Fruit fly (Drosophila melanogaster) whole organism, embryonic: ENCODE results near the gene drm.
A peak's percentile ranks its signal among the peaks of the same experiment; 100 is the strongest.

Experiments used
- Abd-B ChIP-seq: fragments of 200-800 bp; sonication (Bioruptor generic); optimal IDR thresholded peaks from 2 replicates; lab custom pipeline; 2018; ENCODE audit warnings: missing biosample characterization, mild to moderate bottlenecking, missing genetic modification characterization, moderate library complexity
- Adf1 ChIP-seq: fragments of 200-800 bp; sonication (Bioruptor generic); IDR thresholded peaks from 2 replicates; pipeline ENCODE4 v1.3.6; 2022; ENCODE audit warnings: missing biosample characterization, missing genetic modification characterization
- Bgb ChIP-seq: fragments of 200-800 bp; sonication (Bioruptor generic); IDR thresholded peaks from 2 replicates; pipeline ENCODE4 v1.3.6; 2022; ENCODE audit warnings: missing biosample characterization, missing genetic modification characterization; ENCODE audit not compliant: partially characterized antibody
- Blimp-1 ChIP-seq: fragments of 200-800 bp; sonication (Bioruptor generic); optimal IDR thresholded peaks from 3 replicates; lab custom pipeline; 2018; ENCODE audit warnings: missing biosample characterization, missing genetic modification characterization, mild to moderate bottlenecking, moderate library complexity, missing genetic modification reagents
- CG10267 ChIP-seq: fragments of 200-800 bp; sonication (Bioruptor generic); optimal IDR thresholded peaks from 2 replicates; lab custom pipeline; 2018; ENCODE audit warnings: missing biosample characterization, mild to moderate bottlenecking, missing genetic modification characterization, moderate library complexity
- CG12236 ChIP-seq: fragments of 200-800 bp; sonication (Bioruptor generic); optimal IDR thresholded peaks from 2 replicates; lab custom pipeline; 2016; ENCODE audit warnings: missing biosample characterization, missing genetic modification characterization
- CG12744 ChIP-seq: fragments of 200-800 bp; sonication (Bioruptor generic); optimal IDR thresholded peaks from 2 replicates; lab custom pipeline; 2016; ENCODE audit warnings: missing biosample characterization, missing genetic modification characterization
- CG13287 ChIP-seq: fragments of 200-800 bp; sonication (Bioruptor generic); IDR thresholded peaks from 2 replicates; pipeline ENCODE4 v1.3.6; 2022; ENCODE audit warnings: missing biosample characterization, missing genetic modification characterization; ENCODE audit not compliant: partially characterized antibody
- CG1603 ChIP-seq: fragments of 200-800 bp; sonication (Bioruptor generic); optimal IDR thresholded peaks from 2 replicates; lab custom pipeline; 2019; ENCODE audit warnings: missing biosample characterization, mild to moderate bottlenecking, missing genetic modification characterization, moderate library complexity
- CG17612 ChIP-seq: fragments of 200-800 bp; sonication (Bioruptor generic); IDR thresholded peaks from 2 replicates; pipeline ENCODE4 v1.3.6; 2022; ENCODE audit warnings: missing biosample characterization, missing genetic modification characterization
- CG2116 ChIP-seq: fragments of 200-800 bp; sonication (Bioruptor generic); optimal IDR thresholded peaks from 3 replicates; lab custom pipeline; 2018; ENCODE audit warnings: missing biosample characterization, mild to moderate bottlenecking, missing genetic modification characterization
- CG2129 ChIP-seq: fragments of 200-800 bp; sonication (Bioruptor generic); IDR thresholded peaks from 2 replicates; pipeline ENCODE4 v1.3.6; 2022; ENCODE audit warnings: missing biosample characterization, missing genetic modification characterization; ENCODE audit not compliant: partially characterized antibody
- CG2199 ChIP-seq: fragments of 200-800 bp; sonication (Bioruptor generic); IDR thresholded peaks from 3 replicates; pipeline ENCODE4 v1.3.6; 2022; ENCODE audit warnings: missing biosample characterization, missing genetic modification characterization
- CG32772 ChIP-seq: fragments of 200-800 bp; sonication (Bioruptor generic); IDR thresholded peaks from 2 replicates; pipeline ENCODE4 v1.3.6; 2022; ENCODE audit warnings: missing biosample characterization, missing genetic modification characterization
- CG34224 ChIP-seq: fragments of 200-800 bp; sonication (Bioruptor generic); IDR thresholded peaks from 3 replicates; pipeline ENCODE4 v1.3.6; 2022; ENCODE audit warnings: missing biosample characterization, missing genetic modification characterization; ENCODE audit not compliant: partially characterized antibody
- CG4707 ChIP-seq: fragments of 200-800 bp; sonication (Bioruptor generic); optimal IDR thresholded peaks from 2 replicates; lab custom pipeline; 2018; ENCODE audit warnings: missing biosample characterization, mild to moderate bottlenecking, missing genetic modification characterization, moderate library complexity
- CG4854 ChIP-seq: fragments of 200-800 bp; sonication (Bioruptor generic); optimal IDR thresholded peaks from 2 replicates; lab custom pipeline; 2016; ENCODE audit warnings: missing biosample characterization, missing genetic modification characterization, inconsistent platforms
- CG6791 ChIP-seq: fragments of 200-800 bp; sonication (Bioruptor generic); IDR thresholded peaks from 3 replicates; pipeline ENCODE4 v1.3.6; 2022; ENCODE audit warnings: missing biosample characterization, missing genetic modification characterization; ENCODE audit not compliant: partially characterized antibody
- CG7839 ChIP-seq: fragments of 200-800 bp; sonication (Bioruptor generic); optimal IDR thresholded peaks from 3 replicates; lab custom pipeline; 2018; ENCODE audit warnings: missing biosample characterization, mild to moderate bottlenecking, missing genetic modification characterization, moderate library complexity
- CG9609 ChIP-seq: fragments of 200-800 bp; sonication (Bioruptor generic); optimal IDR thresholded peaks from 3 replicates; lab custom pipeline; 2016; ENCODE audit warnings: missing biosample characterization, missing genetic modification characterization
- Dll ChIP-seq: fragments of 200-800 bp; sonication (Bioruptor generic); IDR thresholded peaks from 4 replicates; pipeline ENCODE4 v1.3.6; 2022; ENCODE audit warnings: missing biosample characterization, missing genetic modification characterization; ENCODE audit not compliant: partially characterized antibody
- Doc3 ChIP-seq: fragments of 200-800 bp; sonication (Bioruptor generic); IDR thresholded peaks from 3 replicates; pipeline ENCODE4 v1.3.6; 2022; ENCODE audit warnings: missing biosample characterization, missing genetic modification characterization; ENCODE audit not compliant: partially characterized antibody
- Dref ChIP-seq: fragments of 200-800 bp; sonication (Bioruptor generic); IDR thresholded peaks from 2 replicates; pipeline ENCODE4 v1.3.6; 2022; ENCODE audit warnings: missing biosample characterization, missing genetic modification characterization
- E2f2 ChIP-seq: fragments of 200-800 bp; sonication (Bioruptor generic); IDR thresholded peaks from 2 replicates; pipeline ENCODE4 v1.3.6; 2022; ENCODE audit warnings: missing biosample characterization, missing genetic modification characterization
- ERR ChIP-seq: fragments of 200-800 bp; sonication (Bioruptor generic); optimal IDR thresholded peaks from 2 replicates; lab custom pipeline; 2016; ENCODE audit warnings: missing biosample characterization, missing genetic modification characterization
- Ets65A ChIP-seq: fragments of 200-800 bp; sonication (Bioruptor generic); peaks from one replicate; lab custom pipeline; 2016; ENCODE audit warnings: missing biosample characterization, missing genetic modification characterization
- Gsc ChIP-seq: fragments of 200-800 bp; sonication (Bioruptor generic); IDR thresholded peaks from 2 replicates; pipeline ENCODE4 v1.3.6; 2022; ENCODE audit warnings: missing biosample characterization, missing genetic modification characterization
- H15 ChIP-seq: fragments of 200-800 bp; sonication (Bioruptor generic); IDR thresholded peaks from 3 replicates; pipeline ENCODE4 v1.3.6; 2022; ENCODE audit warnings: missing biosample characterization, missing genetic modification characterization
- MBD-R2 ChIP-seq: fragments of 200-800 bp; sonication (Bioruptor generic); IDR thresholded peaks from 2 replicates; pipeline ENCODE4 v1.3.6; 2022; ENCODE audit warnings: missing biosample characterization, missing genetic modification characterization
- Myb ChIP-seq: fragments of 200-800 bp; sonication (Bioruptor generic); optimal IDR thresholded peaks from 2 replicates; lab custom pipeline; 2016; ENCODE audit warnings: missing biosample characterization, missing genetic modification characterization
- Scr ChIP-seq: fragments of 200-800 bp; sonication (Bioruptor generic); IDR thresholded peaks from 2 replicates; pipeline ENCODE4 v1.3.6; 2022; ENCODE audit warnings: missing biosample characterization, missing genetic modification characterization; ENCODE audit not compliant: partially characterized antibody
- Sin3A ChIP-seq: fragments of >200 bp; optimal IDR thresholded peaks from 2 replicates; lab custom pipeline; 2018
- Sry-δ ChIP-seq: fragments of 200-800 bp; sonication (Bioruptor generic); optimal IDR thresholded peaks from 2 replicates; lab custom pipeline; 2016; ENCODE audit warnings: missing biosample characterization, missing genetic modification characterization
- ato ChIP-seq: fragments of 200-800 bp; sonication (Bioruptor generic); IDR thresholded peaks from 2 replicates; pipeline ENCODE4 v1.3.6; 2022; ENCODE audit warnings: missing biosample characterization, missing genetic modification characterization; ENCODE audit not compliant: partially characterized antibody
- chinmo ChIP-seq: fragments of 200-800 bp; sonication (Bioruptor generic); IDR thresholded peaks from 4 replicates; pipeline ENCODE4 v1.3.6; 2022; ENCODE audit warnings: missing biosample characterization, missing genetic modification characterization; ENCODE audit not compliant: partially characterized antibody
- crc ChIP-seq: fragments of 200-800 bp; sonication (Bioruptor generic); optimal IDR thresholded peaks from 2 replicates; lab custom pipeline; 2016; ENCODE audit warnings: missing biosample characterization, missing genetic modification characterization
- ewg ChIP-seq: fragments of 200-800 bp; sonication (Bioruptor generic); optimal IDR thresholded peaks from 3 replicates; lab custom pipeline; 2017; ENCODE audit warnings: mild to moderate bottlenecking, missing biosample characterization, missing genetic modification reagents, missing genetic modification characterization
- gem ChIP-seq: fragments of 200-800 bp; sonication (Bioruptor generic); optimal IDR thresholded peaks from 2 replicates; lab custom pipeline; 2019; ENCODE audit warnings: missing biosample characterization, mild to moderate bottlenecking, missing genetic modification characterization, moderate library complexity
- hbn ChIP-seq: fragments of 200-800 bp; sonication (Bioruptor generic); IDR thresholded peaks from 2 replicates; pipeline ENCODE4 v1.3.6; 2022; ENCODE audit warnings: missing biosample characterization, missing genetic modification characterization; ENCODE audit not compliant: partially characterized antibody
- knrl ChIP-seq: fragments of 200-800 bp; sonication (Bioruptor generic); IDR thresholded peaks from 3 replicates; pipeline ENCODE4 v1.3.6; 2022; ENCODE audit warnings: missing biosample characterization, missing genetic modification characterization; ENCODE audit not compliant: partially characterized antibody
- nmo ChIP-seq: fragments of 200-800 bp; sonication (Bioruptor generic); optimal IDR thresholded peaks from 2 replicates; lab custom pipeline; 2018; ENCODE audit warnings: missing biosample characterization, mild to moderate bottlenecking, missing genetic modification characterization, moderate library complexity
- sens ChIP-seq: fragments of 200-800 bp; sonication (Bioruptor generic); peaks from one replicate; lab custom pipeline; 2016; ENCODE audit warnings: missing biosample characterization, missing genetic modification characterization
- sob ChIP-seq: fragments of 200-800 bp; sonication (Bioruptor generic); IDR thresholded peaks from 2 replicates; pipeline ENCODE4 v1.3.6; 2022; ENCODE audit warnings: missing biosample characterization, missing genetic modification characterization
- tap ChIP-seq: fragments of 200-800 bp; optimal IDR thresholded peaks from 3 replicates; lab custom pipeline; 2019; ENCODE audit warnings: missing biosample characterization, mild to moderate bottlenecking, missing genetic modification characterization, moderate library complexity
- tna ChIP-seq: fragments of 200-800 bp; sonication (Bioruptor generic); IDR thresholded peaks from 2 replicates; pipeline ENCODE4 v1.3.6; 2022; ENCODE audit warnings: missing biosample characterization, missing genetic modification characterization; ENCODE audit not compliant: partially characterized antibody
- unc-4 ChIP-seq: fragments of 200-800 bp; sonication (Bioruptor generic); IDR thresholded peaks from 2 replicates; pipeline ENCODE4 v1.3.6; 2022; ENCODE audit warnings: missing biosample characterization, missing genetic modification characterization; ENCODE audit not compliant: partially characterized antibody
- vfl ChIP-seq: fragments of 200-800 bp; sonication (Bioruptor generic); optimal IDR thresholded peaks from 2 replicates; lab custom pipeline; 2016; ENCODE audit warnings: missing biosample characterization, missing genetic modification characterization
- wdn ChIP-seq: fragments of 200-800 bp; sonication (Bioruptor generic); IDR thresholded peaks from 2 replicates; pipeline ENCODE4 v1.3.6; 2022; ENCODE audit warnings: missing biosample characterization, missing genetic modification characterization

drm gene

DNA sequence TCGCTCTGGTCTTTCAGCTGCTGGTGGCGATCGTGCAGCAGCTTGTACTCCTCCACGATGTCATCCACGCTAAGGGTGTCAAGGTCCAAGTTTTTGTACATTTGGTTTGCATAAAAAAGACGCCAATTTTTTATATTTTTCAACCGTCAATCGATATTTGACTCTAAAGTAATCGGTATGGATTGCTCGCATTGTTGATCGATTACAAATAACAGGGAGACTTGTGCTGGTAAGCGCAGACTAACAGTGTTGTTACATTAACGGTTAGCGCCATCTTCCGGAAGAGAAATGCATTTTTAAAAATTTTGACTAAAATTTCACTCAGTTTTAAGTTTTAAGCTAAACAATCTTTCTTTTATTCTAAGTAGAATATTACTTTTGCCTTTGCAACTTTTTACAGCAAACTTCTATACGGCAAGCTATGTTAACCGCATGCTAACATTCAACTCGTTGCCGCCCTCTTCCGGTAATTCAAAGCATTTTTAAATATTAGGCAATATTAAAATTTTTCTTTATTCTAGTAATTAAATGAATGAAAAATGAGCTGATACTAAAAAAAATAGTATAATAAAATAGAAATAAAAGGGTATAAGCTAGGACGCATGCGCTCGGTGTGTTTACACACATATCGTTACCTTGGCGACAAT lies 8.7 kb upstream of the drm start, which contains the start of the genes Spindly and IFT57 (continued):
- TF ChIP-seq E2f2 (GFP tag; lab: Robert Waterston, UW) (peak; percentile 93), Blimp-1 (no peak), sens (no peak), tap (tag; lab: Kevin White, UChicago) (no peak), CG7839 (no peak), CG6791 (GFP tag; lab: Robert Waterston, UW) (peak; percentile 74), CG13287 (GFP tag; lab: Robert Waterston, UW) (peak; percentile 72), CG32772 (GFP tag; lab: Robert Waterston, UW) (peak; percentile 23; the same call in 1 of the 2 replicates), gem (no peak), Scr (GFP tag; lab: Robert Waterston, UW) (peak; percentile 67), Bgb (GFP tag; lab: Robert Waterston, UW) (peak; percentile 59; the same call in 1 of the 2 replicates), Dll (peak; percentile 75), H15 (no peak), CG2129 (GFP tag; lab: Robert Waterston, UW) (peak; percentile 36; the same call in 1 of the 2 replicates), CG12236 (GFP tag; lab: Kevin White, UChicago) (no peak), MBD-R2 (GFP tag; lab: Robert Waterston, UW) (peak; percentile 50), CG4707 (no peak), sob (GFP tag; lab: Robert Waterston, UW) (0 out of 2 replicates have a peak, but pooled peaks have one; percentile 21), Sry-δ (GFP tag; lab: Kevin White, UChicago) (peak; percentile 19), CG2199 (GFP tag; lab: Robert Waterston, UW) (no peak), hbn (GFP tag; lab: Robert Waterston, UW) (peak; percentile 35; the same call in 1 of the 2 replicates), tna (GFP tag; lab: Robert Waterston, UW) (0 out of 2 replicates have a peak, but pooled peaks have one; percentile 13), Myb (GFP tag; lab: Kevin White, UChicago) (peak; percentile 53), wdn (GFP tag; lab: Robert Waterston, UW) (no peak), CG9609 (GFP tag; lab: Kevin White, UChicago) (no peak), CG10267 (peak; percentile 27), Dref (GFP tag; lab: Robert Waterston, UW) (peak; percentile 83), vfl (GFP tag; lab: Kevin White, UChicago) (no peak), ERR (GFP tag; lab: Kevin White, UChicago) (no peak), CG2116 (GFP tag; lab: Kevin White, UChicago) (peak; percentile 59), nmo (GFP tag; lab: Kevin White, UChicago) (peak; percentile 5), CG34224 (GFP tag; lab: Robert Waterston, UW) (peak; percentile 67; the same call in 2 of the 3 replicates), ewg (peak; percentile 17), Adf1 (GFP tag; lab: Robert Waterston, UW) (no peak), Sin3A (lab: Kevin White, UChicago) (peak; percentile 15), CG1603 (tag; lab: Kevin White, UChicago) (peak; percentile 34), Abd-B (GFP tag; lab: Kevin White, UChicago) (no peak), unc-4 (GFP tag; lab: Robert Waterston, UW) (peak; percentile 65), CG4854 (GFP tag; lab: Kevin White, UChicago) (no peak), Gsc (GFP tag; lab: Robert Waterston, UW) (no peak), crc (no peak), chinmo (GFP tag; lab: Robert Waterston, UW) (peak; percentile 62; the same call in 1 of the 4 replicates), CG17612 (GFP tag; lab: Robert Waterston, UW) (no peak), Doc3 (GFP tag; lab: Robert Waterston, UW) (peak; percentile 46; the same call in 1 of the 3 replicates), CG12744 (GFP tag; lab: Kevin White, UChicago) (no peak), ato (GFP tag; lab: Robert Waterston, UW) (peak; percentile 71), Ets65A (no peak), knrl (GFP tag; lab: Robert Waterston, UW) (0 out of 3 replicates have a peak, but pooled peaks have one; percentile 33)
